Fruit fly (Drosophila melanogaster) whole organism, embryonic: Measurements from ENCODE around the gene CycB3.

Experiments
- Aef1 ChIP-seq: fragments of 200-800 bp; sonication (Bioruptor generic); IDR thresholded peaks from 3 replicates; pipeline ENCODE4 v1.3.6; 2022; ENCODE audit warnings: missing biosample characterization, missing genetic modification characterization
- CG11085 ChIP-seq: fragments of 200-800 bp; sonication (Bioruptor generic); IDR thresholded peaks from 2 replicates; pipeline ENCODE4 v1.3.6; 2022; ENCODE audit warnings: missing biosample characterization, missing genetic modification characterization
- CG11560 ChIP-seq: fragments of 200-800 bp; sonication (Bioruptor generic); IDR thresholded peaks from 3 replicates; pipeline ENCODE4 v1.3.6; 2022; ENCODE audit warnings: missing biosample characterization, missing genetic modification characterization
- CG11723 ChIP-seq: fragments of 200-800 bp; sonication (Bioruptor generic); optimal IDR thresholded peaks from 2 replicates; lab custom pipeline; 2017; ENCODE audit warnings: missing biosample characterization, mild to moderate bottlenecking, missing genetic modification characterization
- CG12659 ChIP-seq: fragments of 200-800 bp; sonication (Bioruptor generic); optimal IDR thresholded peaks from 3 replicates; lab custom pipeline; 2017; ENCODE audit warnings: mild to moderate bottlenecking, missing biosample characterization, missing genetic modification reagents, missing genetic modification characterization
- CG12744 ChIP-seq: fragments of 200-800 bp; sonication (Bioruptor generic); optimal IDR thresholded peaks from 2 replicates; lab custom pipeline; 2016; ENCODE audit warnings: missing biosample characterization, missing genetic modification characterization
- CG15073 ChIP-seq: fragments of 200-800 bp; sonication (Bioruptor generic); optimal IDR thresholded peaks from 2 replicates; lab custom pipeline; 2016; ENCODE audit warnings: missing biosample characterization, missing genetic modification characterization
- CG1603 ChIP-seq: fragments of 200-800 bp; sonication (Bioruptor generic); optimal IDR thresholded peaks from 2 replicates; lab custom pipeline; 2019; ENCODE audit warnings: missing biosample characterization, mild to moderate bottlenecking, missing genetic modification characterization, moderate library complexity
- CG16815 ChIP-seq: fragments of 200-800 bp; sonication (Bioruptor generic); optimal IDR thresholded peaks from 3 replicates; lab custom pipeline; 2017; ENCODE audit warnings: missing biosample characterization, mild to moderate bottlenecking, missing genetic modification characterization
- CG16863 ChIP-seq: fragments of 200-800 bp; sonication (Bioruptor generic); optimal IDR thresholded peaks from 3 replicates; lab custom pipeline; 2016; ENCODE audit warnings: missing biosample characterization, missing genetic modification characterization
- CG1792 ChIP-seq: fragments of 200-800 bp; sonication (Bioruptor generic); optimal IDR thresholded peaks from 2 replicates; lab custom pipeline; 2016; ENCODE audit warnings: missing biosample characterization, missing genetic modification characterization
- CG1832 ChIP-seq: fragments of 200-800 bp; sonication (Bioruptor generic); optimal IDR thresholded peaks from 2 replicates; lab custom pipeline; 2017; ENCODE audit warnings: missing biosample characterization, mild to moderate bottlenecking, missing genetic modification characterization, inconsistent platforms
- CG2129 ChIP-seq: fragments of 200-800 bp; sonication (Bioruptor generic); IDR thresholded peaks from 2 replicates; pipeline ENCODE4 v1.3.6; 2022; ENCODE audit warnings: missing biosample characterization, missing genetic modification characterization; ENCODE audit not compliant: partially characterized antibody
- CG31365 ChIP-seq: fragments of 200-800 bp; sonication (Bioruptor generic); optimal IDR thresholded peaks from 2 replicates; lab custom pipeline; 2018; ENCODE audit warnings: missing biosample characterization, mild to moderate bottlenecking, missing genetic modification characterization
- CG3163 ChIP-seq: fragments of 200-800 bp; sonication (Bioruptor generic); optimal IDR thresholded peaks from 3 replicates; lab custom pipeline; 2016; ENCODE audit warnings: missing biosample characterization, missing genetic modification characterization
- CG3838 ChIP-seq: fragments of 200-800 bp; sonication (Bioruptor generic); optimal IDR thresholded peaks from 3 replicates; lab custom pipeline; 2016; ENCODE audit warnings: missing biosample characterization, missing genetic modification characterization
- CG42726 ChIP-seq: fragments of 200-800 bp; sonication (Bioruptor generic); IDR thresholded peaks from 2 replicates; pipeline ENCODE4 v1.3.6; 2022; ENCODE audit warnings: missing biosample characterization, missing genetic modification characterization; ENCODE audit not compliant: partially characterized antibody
- CG4424 ChIP-seq: fragments of 200-800 bp; sonication (Bioruptor generic); optimal IDR thresholded peaks from 3 replicates; lab custom pipeline; 2016; ENCODE audit warnings: missing biosample characterization, missing genetic modification characterization
- CG5245 ChIP-seq: fragments of 200-800 bp; sonication (Bioruptor generic); optimal IDR thresholded peaks from 3 replicates; lab custom pipeline; 2016; ENCODE audit warnings: missing biosample characterization, missing genetic modification characterization
- CG6765 ChIP-seq: fragments of 200-800 bp; sonication (Bioruptor generic); optimal IDR thresholded peaks from 3 replicates; lab custom pipeline; 2017; ENCODE audit warnings: missing biosample characterization, mild to moderate bottlenecking, missing genetic modification characterization
- CG7963 ChIP-seq: fragments of 200-800 bp; sonication (Bioruptor generic); IDR thresholded peaks from 3 replicates; pipeline ENCODE4 v1.3.6; 2022; ENCODE audit warnings: missing biosample characterization, missing genetic modification characterization; ENCODE audit not compliant: partially characterized antibody
- CG8089 ChIP-seq: fragments of 200-800 bp; sonication (Bioruptor generic); optimal IDR thresholded peaks from 3 replicates; lab custom pipeline; 2016; ENCODE audit warnings: missing biosample characterization, missing genetic modification characterization
- CG8388 ChIP-seq: fragments of 200-800 bp; sonication (Bioruptor generic); optimal IDR thresholded peaks from 2 replicates; lab custom pipeline; 2019; ENCODE audit warnings: missing biosample characterization, mild to moderate bottlenecking, missing genetic modification characterization, moderate library complexity
- CG8478 ChIP-seq: fragments of >200 bp; optimal IDR thresholded peaks from 2 replicates; lab custom pipeline; 2018
- CG9797 ChIP-seq: fragments of 200-800 bp; sonication (Bioruptor generic); optimal IDR thresholded peaks from 3 replicates; lab custom pipeline; 2018; ENCODE audit warnings: missing biosample characterization, mild to moderate bottlenecking, missing genetic modification characterization
- CG9817 ChIP-seq: fragments of 200-800 bp; sonication (Bioruptor generic); optimal IDR thresholded peaks from 2 replicates; lab custom pipeline; 2018; ENCODE audit warnings: missing biosample characterization, mild to moderate bottlenecking, missing genetic modification characterization, moderate library complexity
- CTCF ChIP-seq: fragments of 200-800 bp; sonication (Bioruptor generic); optimal IDR thresholded peaks from 2 replicates; lab custom pipeline; 2017; ENCODE audit warnings: missing biosample characterization, mild to moderate bottlenecking, missing genetic modification characterization, moderate library complexity
- Doc3 ChIP-seq: fragments of 200-800 bp; sonication (Bioruptor generic); IDR thresholded peaks from 3 replicates; pipeline ENCODE4 v1.3.6; 2022; ENCODE audit warnings: missing biosample characterization, missing genetic modification characterization; ENCODE audit not compliant: partially characterized antibody
- Eip74EF ChIP-seq, 2 experiments: fragments of 200-800 bp in 1 of 2; fragments of >200 bp in 1 of 2; sonication (Bioruptor generic) in 1 of 2; optimal IDR thresholded peaks; 2 replicates each; lab custom pipeline; 2017 to 2019; ENCODE audit warnings: missing biosample characterization in 2 of 2, missing genetic modification characterization in 2 of 2, mild to moderate bottlenecking in 1 of 2, moderate library complexity in 1 of 2
- HHEX ChIP-seq: fragments of 200-800 bp; sonication (Bioruptor generic); optimal IDR thresholded peaks from 3 replicates; lab custom pipeline; 2017; ENCODE audit warnings: missing biosample characterization, mild to moderate bottlenecking, missing genetic modification characterization, missing genetic modification reagents
- Hey ChIP-seq: fragments of 200-800 bp; sonication (Bioruptor generic); optimal IDR thresholded peaks from 3 replicates; lab custom pipeline; 2018; ENCODE audit warnings: missing biosample characterization, mild to moderate bottlenecking, missing genetic modification characterization
- Hmx ChIP-seq: fragments of 200-800 bp; sonication (Bioruptor generic); optimal IDR thresholded peaks from 2 replicates; lab custom pipeline; 2016; ENCODE audit warnings: missing biosample characterization, missing genetic modification characterization
- MTF-1 ChIP-seq: fragments of 200-800 bp; sonication (Bioruptor generic); optimal IDR thresholded peaks from 2 replicates; lab custom pipeline; 2018; ENCODE audit warnings: missing biosample characterization, mild to moderate bottlenecking, missing genetic modification characterization, borderline replicate concordance
- Myb ChIP-seq: fragments of 200-800 bp; sonication (Bioruptor generic); optimal IDR thresholded peaks from 2 replicates; lab custom pipeline; 2016; ENCODE audit warnings: missing biosample characterization, missing genetic modification characterization
- Scr ChIP-seq: fragments of 200-800 bp; sonication (Bioruptor generic); IDR thresholded peaks from 2 replicates; pipeline ENCODE4 v1.3.6; 2022; ENCODE audit warnings: missing biosample characterization, missing genetic modification characterization; ENCODE audit not compliant: partially characterized antibody
- az2 ChIP-seq: fragments of 200-800 bp; sonication (Bioruptor generic); optimal IDR thresholded peaks from 3 replicates; lab custom pipeline; 2016; ENCODE audit warnings: missing biosample characterization, missing genetic modification characterization
- br ChIP-seq: fragments of >200 bp; optimal IDR thresholded peaks from 2 replicates; lab custom pipeline; 2017
- cato ChIP-seq: fragments of 200-800 bp; sonication (Bioruptor generic); optimal IDR thresholded peaks from 2 replicates; lab custom pipeline; 2016; ENCODE audit warnings: missing biosample characterization, missing genetic modification characterization, borderline replicate concordance
- caup ChIP-seq: fragments of 200-800 bp; sonication (Bioruptor generic); optimal IDR thresholded peaks from 3 replicates; lab custom pipeline; 2017; ENCODE audit warnings: missing biosample characterization, mild to moderate bottlenecking, missing genetic modification characterization, moderate library complexity; ENCODE audit not compliant: severe bottlenecking
- gsb ChIP-seq: fragments of 200-800 bp; sonication (Bioruptor generic); IDR thresholded peaks from 2 replicates; pipeline ENCODE4 v1.3.6; 2022; ENCODE audit warnings: missing biosample characterization, missing genetic modification characterization
- ranshi ChIP-seq: fragments of 200-800 bp; sonication (Bioruptor generic); IDR thresholded peaks from 2 replicates; pipeline ENCODE4 v1.3.6; 2022; ENCODE audit warnings: missing biosample characterization, missing genetic modification characterization
- schlank ChIP-seq: fragments of 200-800 bp; sonication (Bioruptor generic); optimal IDR thresholded peaks from 2 replicates; lab custom pipeline; 2018; ENCODE audit warnings: missing biosample characterization, mild to moderate bottlenecking, missing genetic modification characterization
- sens-2 ChIP-seq: fragments of 200-800 bp; sonication (Bioruptor generic); IDR thresholded peaks from 2 replicates; pipeline ENCODE4 v1.3.6; 2022; ENCODE audit warnings: missing biosample characterization, missing genetic modification characterization
- shn ChIP-seq: fragments of 200-800 bp; sonication (Bioruptor generic); optimal IDR thresholded peaks from 3 replicates; lab custom pipeline; 2016; ENCODE audit warnings: missing biosample characterization, missing genetic modification characterization
- sim ChIP-seq: fragments of 200-800 bp; sonication (Bioruptor generic); IDR thresholded peaks from 2 replicates; pipeline ENCODE4 v1.3.6; 2022; ENCODE audit warnings: missing biosample characterization, missing genetic modification characterization
- tio ChIP-seq: fragments of 200-800 bp; sonication (Bioruptor generic); optimal IDR thresholded peaks from 2 replicates; lab custom pipeline; 2017; ENCODE audit warnings: missing biosample characterization, missing genetic modification characterization, inconsistent platforms
- tna ChIP-seq: fragments of 200-800 bp; sonication (Bioruptor generic); IDR thresholded peaks from 2 replicates; pipeline ENCODE4 v1.3.6; 2022; ENCODE audit warnings: missing biosample characterization, missing genetic modification characterization; ENCODE audit not compliant: partially characterized antibody
- trh ChIP-seq: fragments of 200-800 bp; sonication (Bioruptor generic); optimal IDR thresholded peaks from 2 replicates; lab custom pipeline; 2016; ENCODE audit warnings: missing biosample characterization, missing genetic modification characterization
- tx ChIP-seq: fragments of 200-800 bp; sonication (Bioruptor generic); optimal IDR thresholded peaks from 2 replicates; lab custom pipeline; 2016; ENCODE audit warnings: missing biosample characterization, missing genetic modification characterization
- zfh2 ChIP-seq: fragments of 200-800 bp; sonication (Bioruptor generic); optimal IDR thresholded peaks from 2 replicates; lab custom pipeline; 2016; ENCODE audit warnings: missing biosample characterization, missing genetic modification characterization

The CycB3 gene

DNA sequence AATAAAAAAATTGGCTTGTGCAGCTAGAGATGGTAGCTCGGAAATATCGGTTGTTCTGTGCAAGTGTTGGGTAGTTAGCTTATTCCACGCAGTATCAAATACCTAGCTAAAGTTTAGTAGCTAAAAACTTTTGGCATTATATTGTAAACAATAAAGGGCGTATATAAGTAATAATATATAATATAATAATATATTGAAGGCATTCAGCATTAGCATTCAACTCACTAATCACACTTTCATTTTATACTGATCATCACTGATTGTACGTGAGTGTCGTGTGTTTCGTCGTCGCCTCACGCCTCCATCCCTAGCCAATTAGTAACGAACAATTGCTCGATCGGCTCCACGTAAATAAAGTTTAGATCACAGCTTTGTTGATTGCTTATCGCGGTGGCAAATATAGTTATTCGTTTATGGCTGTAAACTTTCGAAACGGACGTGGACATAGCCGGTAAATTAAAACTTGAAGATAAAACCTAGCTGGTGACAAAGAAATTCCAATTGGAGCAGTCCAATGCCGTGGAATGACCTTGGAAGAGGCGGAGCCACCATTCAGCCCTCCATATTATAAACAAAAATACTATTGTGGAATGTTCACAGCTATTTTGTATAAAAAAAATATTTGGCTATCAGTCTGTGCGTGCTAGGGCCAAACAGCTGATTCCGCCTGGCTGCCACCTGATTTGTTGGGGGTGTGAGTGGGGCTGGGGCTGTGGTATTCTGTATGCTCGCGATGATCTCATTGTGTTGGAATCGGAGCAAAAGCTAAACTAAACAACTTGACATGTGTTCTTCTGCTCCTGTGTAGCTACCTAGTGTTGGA, 47.4 kb upstream of the CycB3 start, which contains the start of the genes PIG-S, sud1 and CG11168 (continued):
- no peak for TF ChIP-seq CG6765 (GFP tag; lab: Kevin White, UChicago)
- no peak for TF ChIP-seq CG1832 (GFP tag; lab: Kevin White, UChicago)
- TF ChIP-seq MTF-1 (GFP tag; lab: Kevin White, UChicago) = no peak
- peak; percentile 65 for TF ChIP-seq CG12659
- TF ChIP-seq CG1603 (tag; lab: Kevin White, UChicago) = peak; percentile 29
- peak; percentile 68 for TF ChIP-seq Aef1 (GFP tag; lab: Robert Waterston, UW)
- TF ChIP-seq CG4424 = peak; percentile 53
- peak; percentile 20 for TF ChIP-seq CG9797 (GFP tag; lab: Kevin White, UChicago)
- TF ChIP-seq CG1792 (GFP tag; lab: Kevin White, UChicago) = no peak
- peak; percentile 54 for TF ChIP-seq CG16815 (GFP tag; lab: Kevin White, UChicago)
- TF ChIP-seq CG8388 (GFP tag; lab: Kevin White, UChicago) = peak; percentile 50
- peak; percentile 96 for TF ChIP-seq Doc3 (GFP tag; lab: Robert Waterston, UW)
- peak; percentile 77 for TF ChIP-seq CG9817
- peak; percentile 54; the same call in 1 of the 3 replicates for TF ChIP-seq CG7963 (GFP tag; lab: Robert Waterston, UW)
- TF ChIP-seq CG12744 (GFP tag; lab: Kevin White, UChicago) = no peak
- no peak for TF ChIP-seq zfh2 (GFP tag; lab: Kevin White, UChicago)
- TF ChIP-seq CG3838 (GFP tag; lab: Kevin White, UChicago) = peak; percentile 18
- no peak for TF ChIP-seq CG11723 (GFP tag; lab: Kevin White, UChicago)
- no peak for TF ChIP-seq schlank (tag; lab: Kevin White, UChicago)
- TF ChIP-seq Eip74EF (GFP tag; optimal IDR thresholded peaks at IDR 0.05; lab: Kevin White, UChicago) = no peak
- peak; percentile 74; the same call in 1 of the 2 replicates for TF ChIP-seq ranshi (GFP tag; lab: Robert Waterston, UW)
- no peak for TF ChIP-seq shn (GFP tag; lab: Kevin White, UChicago)
- TF ChIP-seq CG8478 (lab: Kevin White, UChicago) = no peak
- TF ChIP-seq az2 = peak; percentile 61
- TF ChIP-seq Hmx (GFP tag; lab: Kevin White, UChicago) = no peak
- TF ChIP-seq cato = peak; percentile 5
- no peak for TF ChIP-seq CG11560 (tag; lab: Robert Waterston, UW)
- no peak for TF ChIP-seq Myb
- no peak for TF ChIP-seq CTCF
- no peak for TF ChIP-seq CG8089 (GFP tag; lab: Kevin White, UChicago)
- no peak for TF ChIP-seq gsb (GFP tag; lab: Robert Waterston, UW)

DNA sequence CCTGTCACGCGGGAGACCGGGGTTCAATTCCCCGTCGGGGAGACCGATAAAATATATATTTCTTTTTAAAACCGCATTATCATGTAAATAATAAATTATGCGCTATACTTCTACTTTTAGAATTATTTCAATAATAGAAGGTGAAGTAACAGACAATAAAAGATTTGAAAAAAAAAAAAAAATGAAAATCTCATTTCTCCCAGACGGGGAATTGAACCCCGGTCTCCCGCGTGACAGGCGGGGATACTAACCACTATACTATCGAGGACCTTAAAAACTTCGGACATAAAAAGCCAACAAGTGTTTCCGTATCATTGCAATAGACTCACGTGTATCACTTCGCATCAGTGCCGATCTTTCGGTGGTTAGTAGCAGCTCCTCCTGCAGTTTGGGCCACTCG, 44.2 kb upstream of the CycB3 start:
- TF ChIP-seq CG6765 (GFP tag; lab: Kevin White, UChicago) (no peak), tx (no peak), sens-2 (GFP tag; lab: Robert Waterston, UW) (no peak), Scr (GFP tag; lab: Robert Waterston, UW) (0 out of 2 replicates have a peak, but pooled peaks have one; percentile 13), CG11085 (GFP tag; lab: Robert Waterston, UW) (no peak), CTCF (no peak), CG2129 (GFP tag; lab: Robert Waterston, UW) (no peak), trh (GFP tag; lab: Kevin White, UChicago) (no peak), CG15073 (GFP tag; lab: Kevin White, UChicago) (no peak), CG3163 (no peak), caup (no peak), tio (GFP tag; lab: Kevin White, UChicago) (no peak), CG16863 (GFP tag; lab: Kevin White, UChicago) (no peak), CG42726 (no peak), tna (GFP tag; lab: Robert Waterston, UW) (no peak), br (lab: Kevin White, UChicago) (no peak), Hey (tag; lab: Kevin White, UChicago) (no peak), sim (GFP tag; lab: Robert Waterston, UW) (no peak), CG5245 (GFP tag; lab: Kevin White, UChicago) (no peak), CG31365 (tag; lab: Kevin White, UChicago) (no peak), HHEX (GFP tag; lab: Kevin White, UChicago) (no peak)
